Worm (Caenorhabditis elegans) whole organism, L2 larva: ENCODE data around the gene pxd-1.

ENCODE experiments used
- ama-1 ChIP-seq: fragments of 150-350 bp; optimal IDR thresholded peaks from 2 replicates; lab custom pipeline; 2018; ENCODE audit warnings: inconsistent platforms
- ceh-82 ChIP-seq: fragments of 150-350 bp; optimal IDR thresholded peaks from 2 replicates; lab custom pipeline; 2014; ENCODE audit warnings: missing biosample characterization, missing genetic modification characterization
- elt-1 ChIP-seq: fragments of 150-350 bp; optimal IDR thresholded peaks from 2 replicates; lab custom pipeline; 2014; ENCODE audit warnings: missing biosample characterization, missing genetic modification characterization
- elt-3 ChIP-seq: sonication (generic microtip); optimal IDR thresholded peaks from 2 replicates; lab custom pipeline; 2017; ENCODE audit warnings: missing biosample characterization, missing genetic modification characterization
- lin-13 ChIP-seq: fragments of 150-350 bp; optimal IDR thresholded peaks from 2 replicates; lab custom pipeline; 2014; ENCODE audit warnings: missing biosample characterization, missing genetic modification reagents, missing genetic modification characterization
- mab-5 ChIP-seq: fragments of 150-350 bp; optimal IDR thresholded peaks from 2 replicates; lab custom pipeline; 2014; ENCODE audit warnings: missing biosample characterization, missing genetic modification characterization
- nhr-237 ChIP-seq: fragments of 150-350 bp; optimal IDR thresholded peaks from 2 replicates; lab custom pipeline; 2014; ENCODE audit warnings: missing biosample characterization, missing genetic modification characterization
- snpc-4 ChIP-seq: fragments of 150-350 bp; optimal IDR thresholded peaks from 2 replicates; lab custom pipeline; 2014; ENCODE audit warnings: missing biosample characterization, missing genetic modification characterization
- unc-62 ChIP-seq: fragments of 150-350 bp; optimal IDR thresholded peaks from 2 replicates; lab custom pipeline; 2014; ENCODE audit warnings: missing biosample characterization, missing genetic modification reagents, missing genetic modification characterization

ce11 chrIII:3991362-3991761 is 14.6 kb upstream of the pxd-1 start:
- TF ChIP-seq elt-3 (tag; lab: Kevin White, UChicago) (no peak), ceh-82 (tag; lab: Kevin White, UChicago) (no peak), elt-1 (tag; lab: Kevin White, UChicago) (no peak), ama-1 (no peak), unc-62 (GFP tag; lab: Kevin White, UChicago) (no peak), snpc-4 (tag; lab: Kevin White, UChicago) (no peak), nhr-237 (tag; lab: Kevin White, UChicago) (no peak), lin-13 (GFP tag; lab: Kevin White, UChicago) (no peak), mab-5 (tag; lab: Kevin White, UChicago) (no peak)
